Worm (Caenorhabditis elegans) whole organism, young adult: Measurements from ENCODE around the gene swsn-6.

Experiments used
- B0336.3 ChIP-seq: fragments of 200-800 bp; sonication (Bioruptor generic); IDR thresholded peaks from 2 replicates; pipeline ENCODE4 v1.3.6; 2022; ENCODE audit warnings: missing genetic modification characterization, missing compliant biosample characterization
- C17E4.6 ChIP-seq: fragments of 200-800 bp; sonication (Bioruptor generic); IDR thresholded peaks from 2 replicates; pipeline ENCODE4 v1.3.6; 2022; ENCODE audit warnings: missing genetic modification reagents, missing genetic modification characterization, missing compliant biosample characterization
- F10E7.11 ChIP-seq: sonication (generic microtip); optimal IDR thresholded peaks from 2 replicates; lab custom pipeline; 2017; ENCODE audit warnings: mild to moderate bottlenecking, missing genetic modification characterization, moderate library complexity, missing compliant biosample characterization
- F39B2.1 ChIP-seq: fragments of 200-800 bp; sonication (Bioruptor generic); IDR thresholded peaks from 2 replicates; pipeline ENCODE4 v1.3.6; 2022; ENCODE audit warnings: missing genetic modification reagents, missing genetic modification characterization, missing compliant biosample characterization
- F55B11.4 ChIP-seq: sonication (generic microtip); optimal IDR thresholded peaks from 2 replicates; lab custom pipeline; 2016; ENCODE audit warnings: missing compliant biosample characterization, missing genetic modification characterization, borderline replicate concordance; ENCODE audit not compliant: insufficient read depth
- K11D2.4 ChIP-seq: fragments of 200-800 bp; sonication (Bioruptor generic); IDR thresholded peaks from 2 replicates; pipeline ENCODE4 v1.3.6; 2022; ENCODE audit warnings: missing genetic modification reagents, missing genetic modification characterization, missing compliant biosample characterization
- K12H6.12 ChIP-seq: fragments of 200-800 bp; sonication (Bioruptor generic); optimal IDR thresholded peaks from 2 replicates; lab custom pipeline; 2018; ENCODE audit warnings: mild to moderate bottlenecking, missing genetic modification characterization, missing compliant biosample characterization
- Y53G8AR.9 ChIP-seq: fragments of 200-800 bp; sonication (Bioruptor generic); conservative IDR thresholded peaks from 2 replicates; pipeline ENCODE4 v1.3.6; 2022; ENCODE audit warnings: missing genetic modification reagents, missing genetic modification characterization, missing compliant biosample characterization
- Y95B8A.8 ChIP-seq: fragments of 200-800 bp; sonication (Bioruptor generic); IDR thresholded peaks from 2 replicates; pipeline ENCODE4 v1.3.6; 2022; ENCODE audit warnings: missing genetic modification reagents, missing genetic modification characterization, missing compliant biosample characterization
- ZK185.1 ChIP-seq: sonication (generic microtip); optimal IDR thresholded peaks from 2 replicates; lab custom pipeline; 2016; ENCODE audit warnings: mild to moderate bottlenecking, missing genetic modification characterization, missing compliant biosample characterization; ENCODE audit not compliant: poor library complexity, severe bottlenecking
- aptf-2 ChIP-seq: fragments of 200-800 bp; sonication (Bioruptor generic); conservative IDR thresholded peaks from 2 replicates; pipeline ENCODE4 v1.3.6; 2022; ENCODE audit warnings: missing genetic modification reagents, missing genetic modification characterization, missing compliant biosample characterization
- atf-7 ChIP-seq: sonication (generic microtip); optimal IDR thresholded peaks from 2 replicates; lab custom pipeline; 2017; ENCODE audit warnings: mild to moderate bottlenecking, missing genetic modification characterization, missing compliant biosample characterization
- bed-1 ChIP-seq: fragments of 200-800 bp; sonication (Bioruptor generic); IDR thresholded peaks from 2 replicates; pipeline ENCODE4 v1.3.6; 2022; ENCODE audit warnings: missing genetic modification reagents, missing genetic modification characterization, missing compliant biosample characterization
- bed-2 ChIP-seq: fragments of 200-800 bp; sonication (Bioruptor generic); IDR thresholded peaks from 2 replicates; pipeline ENCODE4 v1.3.6; 2022; ENCODE audit warnings: missing genetic modification reagents, missing genetic modification characterization, missing compliant biosample characterization
- cebp-1 ChIP-seq, 2 experiments: fragments of 200-800 bp in 1 of 2; sonication (Bioruptor generic) in 1 of 2; sonication (generic microtip) in 1 of 2; IDR thresholded peaks in 1 of 2; optimal IDR thresholded peaks in 1 of 2; 2 replicates each; pipeline versions ENCODE4 v1.3.6 to Lab custom; 2017 to 2022; ENCODE audit warnings: missing compliant biosample characterization in 2 of 2, missing genetic modification characterization in 2 of 2, mild to moderate bottlenecking in 1 of 2, missing genetic modification reagents in 1 of 2, moderate library complexity in 1 of 2
- ceh-100 ChIP-seq: fragments of 200-800 bp; sonication (Bioruptor generic); IDR thresholded peaks from 2 replicates; pipeline ENCODE4 v1.3.6; 2022; ENCODE audit warnings: missing genetic modification reagents, missing genetic modification characterization, missing compliant biosample characterization
- ceh-58 ChIP-seq: fragments of 200-800 bp; sonication (Bioruptor generic); IDR thresholded peaks from 2 replicates; pipeline ENCODE4 v1.3.6; 2022; ENCODE audit warnings: missing genetic modification characterization, missing compliant biosample characterization
- die-1 ChIP-seq: sonication (generic microtip); optimal IDR thresholded peaks from 2 replicates; lab custom pipeline; 2016; ENCODE audit warnings: missing genotype, mild to moderate bottlenecking, missing genetic modification characterization, missing compliant biosample characterization
- dox-1 ChIP-seq: fragments of 200-800 bp; sonication (Bioruptor generic); IDR thresholded peaks from 2 replicates; pipeline ENCODE4 v1.3.6; 2022; ENCODE audit warnings: missing genetic modification reagents, missing genetic modification characterization, missing compliant biosample characterization
- egl-44 ChIP-seq: fragments of 200-800 bp; sonication (Bioruptor generic); IDR thresholded peaks from 2 replicates; pipeline ENCODE4 v1.3.6; 2022; ENCODE audit warnings: missing genetic modification reagents, missing genetic modification characterization, missing compliant biosample characterization
- ekl-4 ChIP-seq: fragments of 200-800 bp; sonication (Bioruptor generic); IDR thresholded peaks from 2 replicates; pipeline ENCODE4 v1.3.6; 2022; ENCODE audit warnings: missing genetic modification reagents, missing genetic modification characterization, missing compliant biosample characterization
- fkh-3 ChIP-seq: sonication (generic microtip); optimal IDR thresholded peaks from 2 replicates; lab custom pipeline; 2016; ENCODE audit warnings: mild to moderate bottlenecking, missing genetic modification characterization, missing compliant biosample characterization
- gei-17 ChIP-seq: fragments of 200-800 bp; sonication (Bioruptor generic); optimal IDR thresholded peaks from 2 replicates; lab custom pipeline; 2018; ENCODE audit warnings: mild to moderate bottlenecking, missing genetic modification characterization, missing compliant biosample characterization
- hsf-1 ChIP-seq: fragments of 200-800 bp; sonication (Bioruptor generic); IDR thresholded peaks from 2 replicates; pipeline ENCODE4 v1.3.6; 2022; ENCODE audit warnings: missing genetic modification reagents, missing genetic modification characterization, missing compliant biosample characterization
- lag-1 ChIP-seq: fragments of 200-800 bp; sonication (Bioruptor generic); IDR thresholded peaks from 2 replicates; pipeline ENCODE4 v1.3.6; 2022; ENCODE audit warnings: missing genetic modification reagents, missing genetic modification characterization, missing compliant biosample characterization
- let-526 ChIP-seq: fragments of 200-800 bp; sonication (Bioruptor generic); IDR thresholded peaks from 2 replicates; pipeline ENCODE4 v1.3.6; 2022; ENCODE audit warnings: missing genetic modification reagents, missing genetic modification characterization, missing compliant biosample characterization
- lin-35 ChIP-seq, 3 experiments: fragments of 150-350 bp in 2 of 3; sonication (generic microtip) in 1 of 3; optimal IDR thresholded peaks; 2 replicates each; lab custom pipeline; 2014 to 2018; ENCODE audit warnings: missing biosample characterization in 3 of 3, missing genetic modification characterization in 3 of 3, missing genetic modification reagents in 3 of 3
- lin-54 ChIP-seq: fragments of 200-800 bp; sonication (Bioruptor generic); optimal IDR thresholded peaks from 2 replicates; lab custom pipeline; 2018; ENCODE audit warnings: mild to moderate bottlenecking, missing genetic modification characterization, missing compliant biosample characterization
- lsl-1 ChIP-seq: fragments of 200-800 bp; sonication (Bioruptor generic); optimal IDR thresholded peaks from 2 replicates; lab custom pipeline; 2018; ENCODE audit warnings: mild to moderate bottlenecking, missing genetic modification characterization, moderate library complexity, missing compliant biosample characterization
- madf-10 ChIP-seq: sonication (generic microtip); optimal IDR thresholded peaks from 2 replicates; lab custom pipeline; 2016; ENCODE audit warnings: mild to moderate bottlenecking, missing genetic modification characterization, missing compliant biosample characterization
- madf-3 ChIP-seq: fragments of 200-800 bp; sonication (Bioruptor generic); IDR thresholded peaks from 2 replicates; pipeline ENCODE4 v1.3.6; 2022; ENCODE audit warnings: missing genetic modification reagents, missing genetic modification characterization, missing compliant biosample characterization
- madf-8 ChIP-seq: fragments of 200-800 bp; sonication (Bioruptor generic); conservative IDR thresholded peaks from 2 replicates; pipeline ENCODE4 v1.3.6; 2022; ENCODE audit warnings: missing genetic modification reagents, missing genetic modification characterization, missing compliant biosample characterization
- mxl-1 ChIP-seq: sonication (generic microtip); optimal IDR thresholded peaks from 2 replicates; lab custom pipeline; 2016; ENCODE audit warnings: missing genetic modification characterization, missing compliant biosample characterization
- nfya-2 ChIP-seq: fragments of 200-800 bp; sonication (Bioruptor generic); IDR thresholded peaks from 2 replicates; pipeline ENCODE4 v1.3.6; 2022; ENCODE audit warnings: missing genetic modification reagents, missing genetic modification characterization, missing compliant biosample characterization
- nhr-80 ChIP-seq: sonication (generic microtip); optimal IDR thresholded peaks from 2 replicates; lab custom pipeline; 2016; ENCODE audit warnings: missing genetic modification characterization, missing compliant biosample characterization
- nhr-90 ChIP-seq: sonication (generic microtip); optimal IDR thresholded peaks from 2 replicates; lab custom pipeline; 2016; ENCODE audit warnings: missing genotype, mild to moderate bottlenecking, missing genetic modification characterization, missing compliant biosample characterization
- pha-4 ChIP-seq: fragments of 150-350 bp; sonication (generic microtip); optimal IDR thresholded peaks from 2 replicates; lab custom pipeline; 2014; ENCODE audit warnings: missing biosample characterization, missing genetic modification reagents, missing genetic modification characterization
- snpc-1.1 ChIP-seq: sonication (generic microtip); optimal IDR thresholded peaks from 2 replicates; lab custom pipeline; 2017; ENCODE audit warnings: missing genetic modification characterization, mild to moderate bottlenecking, missing compliant biosample characterization, antibody characterized with exemption, moderate library complexity, missing genotype, missing genetic modification reagents; ENCODE audit not compliant: insufficient read depth
- snpc-1.3 ChIP-seq: sonication (generic microtip); optimal IDR thresholded peaks from 2 replicates; lab custom pipeline; 2017; ENCODE audit warnings: missing genetic modification characterization, mild to moderate bottlenecking, missing compliant biosample characterization, antibody characterized with exemption, moderate library complexity, missing genotype, missing genetic modification reagents; ENCODE audit not compliant: insufficient read depth
- snpc-3.4 ChIP-seq: sonication (generic microtip); optimal IDR thresholded peaks from 2 replicates; lab custom pipeline; 2017; ENCODE audit warnings: missing genetic modification characterization, mild to moderate bottlenecking, missing compliant biosample characterization, antibody characterized with exemption, moderate library complexity, missing genotype, missing genetic modification reagents
- tbp1 ChIP-seq: fragments of 200-800 bp; sonication (Bioruptor generic); optimal IDR thresholded peaks from 2 replicates; lab custom pipeline; 2018; ENCODE audit warnings: mild to moderate bottlenecking, missing genetic modification characterization, missing compliant biosample characterization
- tbx-9 ChIP-seq: sonication (generic microtip); optimal IDR thresholded peaks from 2 replicates; lab custom pipeline; 2016; ENCODE audit warnings: borderline replicate concordance, missing genetic modification characterization, inconsistent platforms, missing compliant biosample characterization
- unc-62 ChIP-seq: fragments of 150-350 bp; optimal IDR thresholded peaks from 2 replicates; lab custom pipeline; 2014; ENCODE audit warnings: missing biosample characterization, missing genetic modification reagents, missing genetic modification characterization
- zim-3 ChIP-seq: sonication (generic microtip); optimal IDR thresholded peaks from 2 replicates; lab custom pipeline; 2017; ENCODE audit warnings: mild to moderate bottlenecking, missing genetic modification characterization, moderate library complexity, missing compliant biosample characterization
- ztf-18 ChIP-seq: sonication (generic microtip); optimal IDR thresholded peaks from 2 replicates; lab custom pipeline; 2016; ENCODE audit warnings: missing genotype, mild to moderate bottlenecking, missing genetic modification characterization, missing compliant biosample characterization
- ztf-3 ChIP-seq: fragments of 200-800 bp; sonication (Bioruptor generic); optimal IDR thresholded peaks from 2 replicates; lab custom pipeline; 2018; ENCODE audit warnings: mild to moderate bottlenecking, missing genetic modification characterization, missing compliant biosample characterization

Gene swsn-6

DNA sequence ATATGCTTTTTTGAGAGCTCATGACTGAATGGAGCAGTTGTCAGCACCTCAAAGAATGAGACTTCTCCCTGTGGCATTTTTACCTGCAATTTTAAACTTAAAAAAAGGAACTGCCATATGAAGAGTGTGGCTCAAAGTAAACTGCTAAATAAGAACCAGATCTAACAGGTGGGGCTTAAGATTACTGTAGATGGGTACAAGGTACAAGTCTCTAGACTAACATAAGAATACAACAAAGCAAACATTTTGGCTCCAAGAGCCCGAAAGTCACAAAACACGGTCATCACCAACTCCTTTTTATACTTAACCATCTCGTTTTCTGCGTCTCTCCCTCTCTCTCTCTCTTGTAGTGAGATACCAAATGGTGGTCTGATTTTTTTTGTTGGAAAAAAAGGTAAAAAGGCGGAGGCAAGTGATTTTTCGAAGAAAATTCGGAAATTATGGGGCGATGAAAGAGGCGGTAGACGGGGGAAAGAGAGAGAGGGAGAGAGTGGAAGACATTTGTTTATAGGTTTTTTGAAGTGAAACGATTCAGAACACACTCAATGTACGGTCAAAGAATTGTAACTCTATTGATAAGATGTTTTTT, 6.3 kb upstream of the swsn-6 start, which contains the start of gene elo-6 (continued):
- TF ChIP-seq madf-10 (tag; lab: Kevin White, UChicago) (peak; percentile 2), madf-3 (no peak), K11D2.4 (GFP tag; lab: Robert Waterston, UW) (no peak), ceh-100 (GFP tag; lab: Robert Waterston, UW) (no peak), C17E4.6 (no peak), lsl-1 (no peak), snpc-3.4 (tag; lab: Kevin White, UChicago) (no peak), atf-7 (tag; lab: Kevin White, UChicago) (peak; percentile 55), ztf-3 (no peak), F39B2.1 (GFP tag; lab: Robert Waterston, UW) (no peak), bed-1 (GFP tag; lab: Robert Waterston, UW) (no peak)

DNA sequence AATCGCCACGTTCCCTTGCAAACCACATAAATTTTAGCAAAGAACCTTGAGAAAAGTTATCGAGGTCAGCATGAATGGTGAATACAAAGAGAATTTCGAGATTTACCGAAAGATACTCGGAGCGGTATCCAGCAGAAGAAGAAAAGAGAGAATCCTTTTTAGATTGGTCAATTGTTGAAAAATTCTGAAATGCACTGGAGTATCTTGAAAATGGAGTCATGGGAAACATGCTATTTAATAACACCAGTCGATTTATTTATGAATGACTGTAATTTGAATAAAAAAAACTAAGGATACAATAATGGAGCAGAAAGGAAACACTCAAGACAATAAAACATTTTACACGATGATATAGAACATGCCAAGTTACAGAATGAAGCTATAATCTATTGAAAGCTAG, 4.9 kb upstream of the swsn-6 start:
- TF ChIP-seq F55B11.4 (tag; lab: Kevin White, UChicago) = no peak
- TF ChIP-seq die-1 = no peak
- no peak for TF ChIP-seq F10E7.11 (tag; lab: Kevin White, UChicago)
- peak; percentile 73 for TF ChIP-seq hsf-1 (GFP tag; lab: Robert Waterston, UW)
- no peak for TF ChIP-seq zim-3 (tag; lab: Kevin White, UChicago)
- no peak for TF ChIP-seq gei-17 (GFP tag; lab: Kevin White, UChicago)
- TF ChIP-seq bed-2 (GFP tag; lab: Robert Waterston, UW) = no peak
- TF ChIP-seq lin-54 (GFP tag; lab: Kevin White, UChicago) = peak; percentile 57
- TF ChIP-seq let-526 = no peak
- no peak for TF ChIP-seq ztf-18 (tag; lab: Kevin White, UChicago)
- no peak for TF ChIP-seq lin-35 (GFP tag; optimal IDR thresholded peaks at IDR 0.05; lab: Kevin White, UChicago)
- TF ChIP-seq madf-10 (tag; lab: Kevin White, UChicago) = no peak
- TF ChIP-seq madf-8 (GFP tag; lab: Robert Waterston, UW) = no peak
- TF ChIP-seq Y53G8AR.9 (GFP tag; lab: Robert Waterston, UW) = peak; percentile 73
- TF ChIP-seq nfya-2 = no peak
- peak; percentile 71 for TF ChIP-seq snpc-1.3 (tag; lab: Kevin White, UChicago)
- TF ChIP-seq ZK185.1 (tag; lab: Kevin White, UChicago) = no peak
- TF ChIP-seq lag-1 (GFP tag; lab: Robert Waterston, UW) = no peak
- no peak for TF ChIP-seq nhr-90 (tag; lab: Kevin White, UChicago)
- TF ChIP-seq snpc-1.1 = no peak
- no peak for TF ChIP-seq dox-1 (GFP tag; lab: Robert Waterston, UW)
- no peak for TF ChIP-seq unc-62 (GFP tag; lab: Kevin White, UChicago)
- TF ChIP-seq tbx-9 (tag; lab: Kevin White, UChicago) = no peak
- TF ChIP-seq egl-44 (GFP tag; lab: Robert Waterston, UW) = no peak
- TF ChIP-seq tbp1 = peak; percentile 22
- TF ChIP-seq ekl-4 (GFP tag; lab: Robert Waterston, UW) = peak; percentile 70; the same call in 1 of the 2 replicates
- TF ChIP-seq K12H6.12 (tag; lab: Kevin White, UChicago) = no peak
- peak; percentile 82 for TF ChIP-seq B0336.3 (GFP tag; lab: Robert Waterston, UW)
- TF ChIP-seq Y95B8A.8 (GFP tag; lab: Robert Waterston, UW) = no peak
- 0 out of 2 replicates have a peak, but pooled peaks have one; percentile 51 for TF ChIP-seq ceh-58 (GFP tag; lab: Robert Waterston, UW)
- no peak for TF ChIP-seq nhr-80 (tag; lab: Kevin White, UChicago)
- no peak for TF ChIP-seq fkh-3 (tag; lab: Kevin White, UChicago)
- no peak for TF ChIP-seq mxl-1 (tag; lab: Kevin White, UChicago)
- peak; percentile 28 for TF ChIP-seq snpc-3.4 (tag; lab: Kevin White, UChicago)
- no peak for TF ChIP-seq pha-4
- TF ChIP-seq cebp-1 (GFP tag; IDR thresholded peaks at IDR 0.05; lab: Robert Waterston, UW) = no peak
- TF ChIP-seq cebp-1 (tag; optimal IDR thresholded peaks at IDR 0.05; lab: Kevin White, UChicago) = no peak
- no peak for TF ChIP-seq aptf-2
